Worm (Caenorhabditis elegans) whole organism, L4/young adult: Measurements from ENCODE around the gene B0393.9.
A peak's percentile ranks its signal among the peaks of the same experiment; 100 is the strongest.
"Not testable (repeated sequence)": the region's sequence is repeated elsewhere in the genome, so short reads cannot be mapped to it uniquely, and the experiment has no call there.

Experiments
- W03F9.2 ChIP-seq: fragments of 150-350 bp; optimal IDR thresholded peaks from 2 replicates; lab custom pipeline; 2014; ENCODE audit warnings: missing biosample characterization, missing genetic modification characterization
- dao-5 ChIP-seq: sonication (generic microtip); optimal IDR thresholded peaks from 2 replicates; lab custom pipeline; 2016; ENCODE audit warnings: missing genotype, missing genetic modification characterization, moderate library complexity, missing compliant biosample characterization
- him-1 ChIP-seq: sonication (generic microtip); optimal IDR thresholded peaks from 2 replicates; lab custom pipeline; 2016; ENCODE audit warnings: missing genotype, missing genetic modification reagents, missing genetic modification characterization, missing compliant biosample characterization

Gene B0393.9

ce11 chrIII:4748109-4748508, 31.8 kb downstream of the B0393.9 start, which contains the start of gene col-89:
Gene col-89 (plus strand): TSS chrIII:4748127.
- no peak for TF ChIP-seq dao-5 (tag; lab: Kevin White, UChicago)
- TF ChIP-seq W03F9.2 (tag; lab: Kevin White, UChicago) = no peak
- no peak for TF ChIP-seq him-1 (tag; lab: Kevin White, UChicago)

ce11 chrIII:4745934-4746333, 34.0 kb downstream of the B0393.9 start, which contains the start of gene F17C8.6:
Gene F17C8.6 (minus strand): TSS chrIII:4746034.
- TF ChIP-seq him-1 (tag; lab: Kevin White, UChicago) = no peak
- TF ChIP-seq dao-5 (tag; lab: Kevin White, UChicago) = no peak

ce11 chrIII:4742620-4743019, 37.3 kb downstream of the B0393.9 start, which contains the start of gene twk-6:
Gene twk-6 (plus strand): TSS chrIII:4742920.
- not testable (repeated sequence) for TF ChIP-seq W03F9.2, him-1, dao-5 (tag; lab: Kevin White, UChicago)

ce11 chrIII:4740820-4741219, 39.1 kb downstream of the B0393.9 start:
- TF ChIP-seq W03F9.2 (tag; lab: Kevin White, UChicago) (peak; percentile 8), him-1 (tag; lab: Kevin White, UChicago) (no peak)

- TF ChIP-seq dao-5 (tag; lab: Kevin White, UChicago) (no peak), W03F9.2 (tag; lab: Kevin White, UChicago) (no peak), him-1 (tag; lab: Kevin White, UChicago) (no peak)
These were observed 40.0 kb downstream of the B0393.9 start, which contains the start of gene ras-2 for ce11 chrIII:4739975-4740374. Gene ras-2 (minus strand): TSS chrIII:4740075.

ce11 chrIII:4735443-4735842, 44.5 kb downstream of the B0393.9 start, which contains the start of gene F17C8.7:
Gene F17C8.7 (plus strand): TSS chrIII:4735743.
- no peak for TF ChIP-seq him-1 (tag; lab: Kevin White, UChicago)
- no peak for TF ChIP-seq dao-5 (tag; lab: Kevin White, UChicago)
- no peak for TF ChIP-seq W03F9.2 (tag; lab: Kevin White, UChicago)

- no peak for TF ChIP-seq him-1 (tag; lab: Kevin White, UChicago)
- no peak for TF ChIP-seq dao-5 (tag; lab: Kevin White, UChicago)
- no peak for TF ChIP-seq W03F9.2 (tag; lab: Kevin White, UChicago)
These were observed 45.9 kb downstream of the B0393.9 start, which contains the start of gene F17C8.9 for ce11 chrIII:4734056-4734455. Gene F17C8.9 (plus strand): TSS chrIII:4734356.

- TF ChIP-seq W03F9.2 (tag; lab: Kevin White, UChicago) = no peak
- no peak for TF ChIP-seq dao-5 (tag; lab: Kevin White, UChicago)
- no peak for TF ChIP-seq him-1 (tag; lab: Kevin White, UChicago)
These were observed 48.5 kb downstream of the B0393.9 start, which contains the start of gene F17C8.3 for ce11 chrIII:4731295-4731988. Gene F17C8.3 (plus strand): TSS chrIII:4731938.
